Fruit fly (Drosophila melanogaster): ENCODE results near the gene Gr98a.

Gene Gr98a

DNA sequence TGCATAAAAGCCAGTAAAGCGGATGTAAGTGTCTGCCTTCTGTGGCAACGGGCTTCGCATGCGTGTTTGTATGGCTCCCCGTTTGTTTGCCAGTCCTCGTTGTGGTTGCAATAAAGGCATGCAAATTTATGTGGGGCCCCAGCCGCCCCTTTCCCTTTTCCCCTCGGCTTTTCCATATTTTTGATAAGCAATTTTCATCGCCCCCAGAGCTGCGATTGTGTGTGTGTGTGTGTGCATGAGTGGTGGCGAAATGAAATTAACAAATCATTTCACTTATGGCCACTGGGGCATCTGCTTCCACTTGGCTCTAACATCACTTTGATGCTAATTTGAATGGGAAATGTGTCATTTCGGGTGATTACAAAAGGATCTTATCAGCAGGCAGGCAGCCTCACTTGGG is at the start of gene Gr98a:
Gene Gr98a (plus strand): TSS at position 301 of the 400 bp plus-strand sequence.
- TF ChIP-seq Hr78 (GFP tag; optimal IDR thresholded peaks at IDR 0.05) (no peak), CG9705 (GFP tag; optimal IDR thresholded peaks at IDR 0.05) (no peak), OdsH (GFP tag; optimal IDR thresholded peaks at IDR 0.05) (no peak), usp (GFP tag; optimal IDR thresholded peaks at IDR 0.05) (no peak), GATAd (GFP tag; optimal IDR thresholded peaks at IDR 0.05) (no peak)

DNA sequence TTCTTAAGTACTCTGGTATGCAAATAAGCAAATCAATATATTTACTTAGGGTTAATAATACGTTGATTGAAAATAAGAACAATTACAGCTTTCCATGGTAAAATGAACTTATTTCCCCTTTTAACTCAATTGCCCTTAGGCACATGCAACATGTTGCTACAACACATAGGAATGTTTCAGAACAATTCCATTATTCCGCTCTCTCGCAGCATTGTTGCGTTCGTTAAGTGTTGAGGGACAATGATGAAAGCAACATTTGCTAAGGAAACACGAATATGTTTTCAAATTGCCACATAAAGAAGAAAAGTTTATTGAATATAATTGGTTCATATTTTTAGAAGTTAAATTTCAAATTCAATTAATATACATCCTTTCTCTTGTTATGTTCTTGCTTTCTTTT is 49.4 kb upstream of the Gr98a start:
- no peak for TF ChIP-seq Hnf4 (GFP tag; optimal IDR thresholded peaks at IDR 0.05)
- no peak for TF ChIP-seq jim (GFP tag; optimal IDR thresholded peaks at IDR 0.05)
- TF ChIP-seq woc (GFP tag; optimal IDR thresholded peaks at IDR 0.05): no peak
- TF ChIP-seq CrebA (GFP tag; optimal IDR thresholded peaks at IDR 0.05; ENCODE audit: borderline replicate concordance): no peak
- TF ChIP-seq pan (optimal IDR thresholded peaks at IDR 0.05): no peak
- TF ChIP-seq N (GFP tag; optimal IDR thresholded peaks at IDR 0.05): no peak
- no peak for TF ChIP-seq dsf (GFP tag; optimal IDR thresholded peaks at IDR 0.05; ENCODE audit: borderline replicate concordance)
- TF ChIP-seq Dfd (GFP tag; optimal IDR thresholded peaks at IDR 0.05): no peak
- no peak for TF ChIP-seq lola (GFP tag; optimal IDR thresholded peaks at IDR 0.05)
- no peak for TF ChIP-seq ey (GFP tag; optimal IDR thresholded peaks at IDR 0.05)

DNA sequence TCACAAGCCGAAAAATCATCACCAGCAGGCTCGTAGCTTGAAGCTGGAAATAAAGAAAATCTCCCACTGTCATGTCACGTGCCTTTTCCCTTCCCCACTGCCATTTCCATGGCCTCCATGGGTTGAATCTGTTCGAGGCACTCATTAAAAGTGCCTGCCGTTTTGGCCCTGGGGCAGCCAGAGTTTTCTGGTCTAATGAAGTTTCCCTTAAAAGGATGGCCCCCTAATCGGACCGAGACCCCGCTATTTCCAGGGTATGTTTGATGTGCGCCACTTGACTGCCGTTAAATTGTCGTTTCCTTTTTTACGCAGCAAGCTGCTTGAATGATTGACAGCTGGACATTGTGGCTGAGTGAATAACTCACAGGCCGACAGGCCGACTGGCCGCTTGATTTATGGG is 47.7 kb upstream of the Gr98a start, which contains the start of gene CG43447:
Gene CG43447 (plus strand): TSS at position 301 of the 400 bp plus-strand sequence.
- TF ChIP-seq Rel (GFP tag; optimal IDR thresholded peaks at IDR 0.05) (no peak), Rel (tag; optimal IDR thresholded peaks at IDR 0.05) (no peak), psq (GFP tag; optimal IDR thresholded peaks at IDR 0.05) (no peak), pan (optimal IDR thresholded peaks at IDR 0.05) (no peak), br (GFP tag; optimal IDR thresholded peaks at IDR 0.05) (no peak), jim (GFP tag; optimal IDR thresholded peaks at IDR 0.05) (no peak), CrebA (GFP tag; optimal IDR thresholded peaks at IDR 0.05; ENCODE audit: borderline replicate concordance) (no peak), Hr78 (GFP tag; optimal IDR thresholded peaks at IDR 0.05) (no peak), dl (GFP tag; optimal IDR thresholded peaks at IDR 0.05; ENCODE audit: insufficient read depth in 1 of 2, partially characterized antibody in 2 of 2) (no peak)

DNA sequence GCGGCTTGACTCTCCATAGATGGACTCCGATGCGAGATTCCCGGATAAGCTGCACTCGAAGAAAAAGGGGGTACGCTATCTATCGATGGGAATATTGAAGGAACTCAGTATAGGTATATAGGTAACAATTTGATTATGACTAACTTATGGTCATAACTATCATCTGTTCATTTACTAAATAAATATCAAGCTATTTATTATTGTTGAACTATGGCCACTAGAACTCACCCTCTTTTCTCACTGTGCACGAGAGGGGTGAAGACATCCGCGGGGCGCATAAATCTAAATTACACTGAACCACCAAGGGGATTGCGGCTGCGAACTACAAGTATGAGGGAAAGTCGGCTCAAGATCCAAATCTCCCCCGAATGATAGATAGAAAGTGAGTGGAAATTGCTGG is 47.1 kb upstream of the Gr98a start, which contains the start of gene CG44290:
Gene CG44290 (minus strand): TSS at position 317 of the 400 bp plus-strand sequence.
- no peak for TF ChIP-seq jim (GFP tag; optimal IDR thresholded peaks at IDR 0.05)
- TF ChIP-seq foxo (GFP tag; optimal IDR thresholded peaks at IDR 0.05): no peak
- no peak for TF ChIP-seq sage (GFP tag; optimal IDR thresholded peaks at IDR 0.05)
- no peak for TF ChIP-seq dl (GFP tag; optimal IDR thresholded peaks at IDR 0.05; ENCODE audit: insufficient read depth in 1 of 2, partially characterized antibody in 2 of 2)
- TF ChIP-seq HLH106 (tag; optimal IDR thresholded peaks at IDR 0.05): no peak
- no peak for TF ChIP-seq Hr83 (GFP tag; optimal IDR thresholded peaks at IDR 0.05; ENCODE audit: poor library complexity, severe bottlenecking)
- TF ChIP-seq OdsH (GFP tag; optimal IDR thresholded peaks at IDR 0.05): no peak
- TF ChIP-seq lola (GFP tag; optimal IDR thresholded peaks at IDR 0.05): no peak
- no peak for TF ChIP-seq Sp1 (GFP tag; optimal IDR thresholded peaks at IDR 0.05)
- no peak for TF ChIP-seq tai (GFP tag; optimal IDR thresholded peaks at IDR 0.05)
- TF ChIP-seq CG32264 (GFP tag; optimal IDR thresholded peaks at IDR 0.05): no peak

DNA sequence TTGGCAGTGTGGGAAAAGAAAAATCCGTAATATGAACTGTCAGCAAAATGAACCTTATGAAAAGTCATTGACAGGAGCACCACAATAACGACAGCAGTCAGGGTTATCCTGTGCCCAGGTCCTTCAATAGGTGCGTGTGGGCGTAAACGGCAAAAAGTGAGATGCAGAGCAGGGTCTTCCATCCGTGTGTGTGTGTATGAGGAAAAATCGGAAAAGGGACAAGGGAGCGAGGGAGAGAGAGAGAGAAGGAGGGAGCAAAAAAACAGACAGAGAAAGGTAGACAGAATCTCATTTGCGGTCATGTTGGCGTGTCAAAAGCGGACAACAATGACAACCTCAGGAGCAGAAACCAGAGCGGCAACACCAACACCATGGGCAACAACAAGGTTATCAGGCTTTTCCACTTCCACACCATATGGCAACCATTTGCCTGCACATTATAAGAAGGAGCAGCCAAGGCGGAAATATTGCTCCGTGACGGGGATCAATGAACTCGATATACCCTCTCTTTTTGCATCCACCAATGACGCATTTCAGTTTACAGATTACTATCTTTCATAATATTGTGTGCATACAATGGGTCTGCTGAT is 46.4 kb upstream of the Gr98a start:
- TF ChIP-seq dsf (GFP tag; optimal IDR thresholded peaks at IDR 0.05; ENCODE audit: borderline replicate concordance) (no peak), Sp1 (GFP tag; optimal IDR thresholded peaks at IDR 0.05) (no peak), CrebA (GFP tag; optimal IDR thresholded peaks at IDR 0.05; ENCODE audit: borderline replicate concordance) (no peak), Hr83 (GFP tag; optimal IDR thresholded peaks at IDR 0.05; ENCODE audit: poor library complexity, severe bottlenecking) (no peak), Abd-B (GFP tag; optimal IDR thresholded peaks at IDR 0.05) (no peak), fru (GFP tag; optimal IDR thresholded peaks at IDR 0.05) (no peak), tai (GFP tag; optimal IDR thresholded peaks at IDR 0.05) (no peak), Dif (GFP tag; optimal IDR thresholded peaks at IDR 0.05; ENCODE audit: partially characterized antibody) (no peak), OdsH (GFP tag; optimal IDR thresholded peaks at IDR 0.05) (no peak), dmrt93B (GFP tag; optimal IDR thresholded peaks at IDR 0.05) (no peak), sv (GFP tag; optimal IDR thresholded peaks at IDR 0.05) (no peak)
